Fruit fly (Drosophila melanogaster): ENCODE results near the gene CG31088.
"Not testable (repeated sequence)": the region's sequence is repeated elsewhere in the genome, so short reads cannot be mapped to it uniquely, and the experiment has no call there.

CG31088 gene

DNA sequence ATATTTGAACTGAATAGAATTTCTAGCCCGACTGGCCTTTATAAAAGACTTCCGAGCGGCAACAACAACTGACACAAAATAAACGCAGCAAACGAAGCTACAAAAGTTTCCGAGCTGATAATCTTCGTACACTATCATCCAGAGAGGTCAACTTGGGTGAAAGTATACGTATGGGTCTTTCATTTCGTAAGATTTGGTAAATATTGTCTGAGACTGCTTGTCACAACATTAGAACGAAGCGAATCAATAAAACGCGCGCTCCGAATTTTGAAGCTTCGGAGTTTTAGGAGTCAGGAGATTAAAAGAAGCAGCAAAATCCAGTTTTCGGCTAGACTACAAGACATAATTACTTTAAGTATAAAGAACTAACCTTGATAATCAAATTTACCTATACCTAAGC lies 46.2 kb downstream of the CG31088 start, which contains the start of gene glob1:
Gene glob1 (minus strand): TSS at position 101 of the 400 bp plus-strand sequence.
- not testable (repeated sequence) for TF ChIP-seq CG15336 (GFP tag; IDR thresholded peaks at IDR 0.05); CG6808 (GFP tag; optimal IDR thresholded peaks at IDR 0.05); pdm3 (GFP tag; optimal IDR thresholded peaks at IDR 0.05)

DNA sequence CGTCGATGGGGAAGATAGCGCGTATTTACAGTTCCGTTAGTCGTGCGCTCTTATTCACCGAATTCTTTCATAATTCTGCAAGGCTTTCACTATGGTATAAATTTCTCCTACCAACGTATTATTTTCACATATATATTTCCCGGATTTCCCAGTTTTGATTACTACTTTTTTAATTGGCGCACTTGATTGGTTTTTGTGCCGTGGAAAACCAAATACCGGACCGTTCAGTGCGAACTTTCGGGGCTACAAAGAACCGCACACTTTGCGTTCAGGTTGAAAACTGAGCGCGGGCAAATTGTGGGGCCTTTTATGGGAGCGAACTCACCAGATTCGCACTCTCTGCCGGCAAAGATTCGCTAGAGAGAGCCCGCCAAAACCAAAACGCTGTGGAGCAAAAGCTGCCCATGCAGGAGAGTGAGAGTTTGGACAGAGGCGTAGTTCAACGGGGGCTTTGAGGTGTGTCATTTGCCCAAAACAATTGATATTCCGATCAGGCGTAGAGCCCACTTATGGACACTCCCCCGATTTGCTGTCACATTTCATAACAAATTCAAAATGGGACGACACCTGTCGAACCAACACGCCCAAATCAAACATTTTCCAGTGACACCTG lies 49.5 kb downstream of the CG31088 start:
- TF ChIP-seq CG6163 (GFP tag; IDR thresholded peaks at IDR 0.05) = peak; percentile 88
- TF ChIP-seq CG15336 (GFP tag; IDR thresholded peaks at IDR 0.05) = peak; percentile 89
- TF ChIP-seq Gug (GFP tag; IDR thresholded peaks at IDR 0.05) = peak; percentile 75
- peak; percentile 71 for TF ChIP-seq CG11294 (GFP tag; IDR thresholded peaks at IDR 0.05)
- TF ChIP-seq eg (GFP tag; IDR thresholded peaks at IDR 0.05) = peak; percentile 91
- peak; percentile 87 for TF ChIP-seq CG8119 (GFP tag; IDR thresholded peaks at IDR 0.05)
